Fruit fly (Drosophila melanogaster): ENCODE measurements around the gene CG5565.

The CG5565 gene

dm6 chr2L:1355824-1356223 lies at the start of gene CG5565:
TSS of gene CG5565 (minus strand) at chr2L:1355924.
- TF ChIP-seq usp (GFP tag; optimal IDR thresholded peaks at IDR 0.05) (no peak), pan (optimal IDR thresholded peaks at IDR 0.05) (no peak), CG8478 (optimal IDR thresholded peaks at IDR 0.05) (no peak), Dll (optimal IDR thresholded peaks at IDR 0.05) (no peak), EcR (GFP tag; optimal IDR thresholded peaks at IDR 0.05) (no peak), psq (optimal IDR thresholded peaks at IDR 0.05) (no peak)

dm6 chr2L:1404896-1405453 lies 49.3 kb upstream of the CG5565 start:
- TF ChIP-seq EcR (GFP tag; optimal IDR thresholded peaks at IDR 0.05) (no peak), usp (GFP tag; optimal IDR thresholded peaks at IDR 0.05) (no peak), CG8478 (optimal IDR thresholded peaks at IDR 0.05) (no peak)

- no peak for TF ChIP-seq EcR (GFP tag; optimal IDR thresholded peaks at IDR 0.05)
- TF ChIP-seq CG8478 (optimal IDR thresholded peaks at IDR 0.05) = no peak
- TF ChIP-seq Dll (optimal IDR thresholded peaks at IDR 0.05) = no peak
- no peak for TF ChIP-seq pan (optimal IDR thresholded peaks at IDR 0.05)
- no peak for TF ChIP-seq psq (optimal IDR thresholded peaks at IDR 0.05)
- no peak for TF ChIP-seq usp (GFP tag; optimal IDR thresholded peaks at IDR 0.05)
These were observed 47.0 kb upstream of the CG5565 start for dm6 chr2L:1402728-1403127.

- no peak for TF ChIP-seq Dll (optimal IDR thresholded peaks at IDR 0.05)
- TF ChIP-seq EcR (GFP tag; optimal IDR thresholded peaks at IDR 0.05) = no peak
- TF ChIP-seq usp (GFP tag; optimal IDR thresholded peaks at IDR 0.05) = no peak
- no peak for TF ChIP-seq psq (optimal IDR thresholded peaks at IDR 0.05)
- no peak for TF ChIP-seq CG8478 (optimal IDR thresholded peaks at IDR 0.05)
- no peak for TF ChIP-seq pan (optimal IDR thresholded peaks at IDR 0.05)
These were observed 43.7 kb upstream of the CG5565 start for dm6 chr2L:1399434-1399833.

- no peak for TF ChIP-seq psq (optimal IDR thresholded peaks at IDR 0.05)
- no peak for TF ChIP-seq EcR (GFP tag; optimal IDR thresholded peaks at IDR 0.05)
- TF ChIP-seq CG8478 (optimal IDR thresholded peaks at IDR 0.05) = no peak
- TF ChIP-seq pan (optimal IDR thresholded peaks at IDR 0.05) = no peak
- TF ChIP-seq usp (GFP tag; optimal IDR thresholded peaks at IDR 0.05) = no peak
- no peak for TF ChIP-seq Dll (optimal IDR thresholded peaks at IDR 0.05)
These were observed 37.9 kb upstream of the CG5565 start for dm6 chr2L:1393611-1394010.

- TF ChIP-seq pan (optimal IDR thresholded peaks at IDR 0.05) (no peak), usp (GFP tag; optimal IDR thresholded peaks at IDR 0.05) (no peak), psq (optimal IDR thresholded peaks at IDR 0.05) (no peak), EcR (GFP tag; optimal IDR thresholded peaks at IDR 0.05) (no peak), CG8478 (optimal IDR thresholded peaks at IDR 0.05) (no peak), Dll (optimal IDR thresholded peaks at IDR 0.05) (no peak)
These were observed 34.5 kb upstream of the CG5565 start for dm6 chr2L:1390271-1390670.

dm6 chr2L:1387811-1388210 lies 32.1 kb upstream of the CG5565 start:
- TF ChIP-seq pan (optimal IDR thresholded peaks at IDR 0.05) (no peak), EcR (GFP tag; optimal IDR thresholded peaks at IDR 0.05) (no peak), Dll (optimal IDR thresholded peaks at IDR 0.05) (no peak), usp (GFP tag; optimal IDR thresholded peaks at IDR 0.05) (no peak)

dm6 chr2L:1386512-1386911 lies 30.8 kb upstream of the CG5565 start:
- no peak for TF ChIP-seq EcR (GFP tag; optimal IDR thresholded peaks at IDR 0.05)
- no peak for TF ChIP-seq Dll (optimal IDR thresholded peaks at IDR 0.05)
- TF ChIP-seq pan (optimal IDR thresholded peaks at IDR 0.05) = no peak
- TF ChIP-seq usp (GFP tag; optimal IDR thresholded peaks at IDR 0.05) = no peak
- no peak for TF ChIP-seq CG8478 (optimal IDR thresholded peaks at IDR 0.05)

dm6 chr2L:1377635-1378034 lies 21.9 kb upstream of the CG5565 start:
- no peak for TF ChIP-seq pan (optimal IDR thresholded peaks at IDR 0.05)
- TF ChIP-seq CG8478 (optimal IDR thresholded peaks at IDR 0.05) = no peak
- TF ChIP-seq psq (optimal IDR thresholded peaks at IDR 0.05) = no peak
- no peak for TF ChIP-seq EcR (GFP tag; optimal IDR thresholded peaks at IDR 0.05)
- TF ChIP-seq Dll (optimal IDR thresholded peaks at IDR 0.05) = no peak
- TF ChIP-seq usp (GFP tag; optimal IDR thresholded peaks at IDR 0.05) = no peak

- TF ChIP-seq pan (optimal IDR thresholded peaks at IDR 0.05) (no peak), EcR (GFP tag; optimal IDR thresholded peaks at IDR 0.05) (no peak), CG8478 (optimal IDR thresholded peaks at IDR 0.05) (no peak)
These were observed 12.0 kb upstream of the CG5565 start, which contains the start of gene CG14346 for dm6 chr2L:1367696-1368095. TSS of gene CG14346 (plus strand) at chr2L:1367996.

dm6 chr2L:1365037-1365436 lies 9.3 kb upstream of the CG5565 start:
- TF ChIP-seq EcR (GFP tag; optimal IDR thresholded peaks at IDR 0.05) (no peak), CG8478 (optimal IDR thresholded peaks at IDR 0.05) (no peak), Dll (optimal IDR thresholded peaks at IDR 0.05) (no peak), pan (optimal IDR thresholded peaks at IDR 0.05) (no peak), psq (optimal IDR thresholded peaks at IDR 0.05) (no peak)

dm6 chr2L:1361771-1362632 lies 6.3 kb upstream of the CG5565 start, which contains the start of gene NLaz:
TSS of gene NLaz (minus strand) at chr2L:1361821.
- no peak for TF ChIP-seq psq (optimal IDR thresholded peaks at IDR 0.05)
- peak in 1 of 2 experiments; percentile 46 for TF ChIP-seq EcR (GFP tag; optimal IDR thresholded peaks at IDR 0.05)
- TF ChIP-seq pan (optimal IDR thresholded peaks at IDR 0.05) = no peak

dm6 chr2L:1359690-1360089 lies 4.0 kb upstream of the CG5565 start, which contains the start of gene CG31659:
TSS of gene CG31659 (minus strand) at chr2L:1359790.
- no peak for TF ChIP-seq usp (GFP tag; optimal IDR thresholded peaks at IDR 0.05)
- no peak for TF ChIP-seq psq (optimal IDR thresholded peaks at IDR 0.05)
- no peak for TF ChIP-seq Dll (optimal IDR thresholded peaks at IDR 0.05)
- no peak for TF ChIP-seq pan (optimal IDR thresholded peaks at IDR 0.05)
- no peak for TF ChIP-seq CG8478 (optimal IDR thresholded peaks at IDR 0.05)
- no peak for TF ChIP-seq EcR (GFP tag; optimal IDR thresholded peaks at IDR 0.05)
